Fruit fly (Drosophila melanogaster): Measurements from ENCODE around the gene Cyp6d5.
A peak's percentile ranks its signal among the peaks of the same experiment; 100 is the strongest.

Cyp6d5 gene

dm6 chr3R:14077026-14077425, 48.0 kb downstream of the Cyp6d5 start (continued):
- TF ChIP-seq wek (GFP tag; optimal IDR thresholded peaks at IDR 0.05) (no peak), pum (GFP tag; optimal IDR thresholded peaks at IDR 0.05) (no peak), Fer3 (tag; optimal IDR thresholded peaks at IDR 0.05) (peak; percentile 52), sisA (GFP tag; IDR thresholded peaks at IDR 0.05) (peak; percentile 70), CG12236 (GFP tag; optimal IDR thresholded peaks at IDR 0.05) (no peak), pho (GFP tag; optimal IDR thresholded peaks at IDR 0.05) (no peak), Mad (GFP tag; optimal IDR thresholded peaks at IDR 0.05) (no peak), Spps (tag; optimal IDR thresholded peaks at IDR 0.05) (no peak), inv (GFP tag; IDR thresholded peaks at IDR 0.05; ENCODE audit: partially characterized antibody) (no peak), schlank (tag; optimal IDR thresholded peaks at IDR 0.05) (no peak), CG18764 (GFP tag; optimal IDR thresholded peaks at IDR 0.05) (peak; percentile 19), CG12299 (tag; optimal IDR thresholded peaks at IDR 0.05) (no peak), unpg (GFP tag; optimal IDR thresholded peaks at IDR 0.05) (peak; percentile 26), B-H2 (GFP tag; optimal IDR thresholded peaks at IDR 0.05) (no peak), jigr1 (GFP tag; IDR thresholded peaks at IDR 0.05) (no peak), CHES-1-like (GFP tag; optimal IDR thresholded peaks at IDR 0.05) (no peak), Hey (tag; optimal IDR thresholded peaks at IDR 0.05) (no peak), CG11696 (GFP tag; IDR thresholded peaks at IDR 0.05) (no peak), CG4854 (GFP tag; optimal IDR thresholded peaks at IDR 0.05) (peak; percentile 13), ftz-f1 (GFP tag; optimal IDR thresholded peaks at IDR 0.05) (no peak), CG2875 (GFP tag; optimal IDR thresholded peaks at IDR 0.05) (no peak), toy (GFP tag; IDR thresholded peaks at IDR 0.05) (no peak), CG8478 (optimal IDR thresholded peaks at IDR 0.05) (no peak), phol (tag; optimal IDR thresholded peaks at IDR 0.05) (peak; percentile 45), pita (GFP tag; optimal IDR thresholded peaks at IDR 0.05) (no peak), sens-2 (GFP tag; IDR thresholded peaks at IDR 0.05) (no peak), CG9932 (GFP tag; IDR thresholded peaks at IDR 0.05) (no peak), CG11560 (tag; IDR thresholded peaks at IDR 0.05) (no peak), CG13123 (GFP tag; optimal IDR thresholded peaks at IDR 0.05) (no peak), CG31388 (GFP tag; optimal IDR thresholded peaks at IDR 0.05) (no peak), CG6765 (GFP tag; optimal IDR thresholded peaks at IDR 0.05) (no peak), repo (GFP tag; optimal IDR thresholded peaks at IDR 0.05) (no peak), Atf3 (GFP tag; optimal IDR thresholded peaks at IDR 0.05) (no peak), CkIIα-i1 (GFP tag; IDR thresholded peaks at IDR 0.05) (no peak), CG12155 (GFP tag; optimal IDR thresholded peaks at IDR 0.05) (no peak), CG14965 (GFP tag; optimal IDR thresholded peaks at IDR 0.05; ENCODE audit: borderline replicate concordance) (no peak), hth (optimal IDR thresholded peaks at IDR 0.05) (no peak), lov (optimal IDR thresholded peaks at IDR 0.05) (no peak), lov (GFP tag; IDR thresholded peaks at IDR 0.05) (no peak), CG16863 (GFP tag; optimal IDR thresholded peaks at IDR 0.05) (no peak), CG15479 (GFP tag; optimal IDR thresholded peaks at IDR 0.05) (no peak), Atf-2 (GFP tag; optimal IDR thresholded peaks at IDR 0.05) (no peak), dan (GFP tag; IDR thresholded peaks at IDR 0.05) (no peak), CG11398 (GFP tag; optimal IDR thresholded peaks at IDR 0.05) (no peak), zen2 (GFP tag; IDR thresholded peaks at IDR 0.05; ENCODE audit: partially characterized antibody) (no peak), MTF-1 (GFP tag; optimal IDR thresholded peaks at IDR 0.05; ENCODE audit: borderline replicate concordance) (no peak), CG4820 (GFP tag; optimal IDR thresholded peaks at IDR 0.05) (peak; percentile 38), wor (GFP tag; IDR thresholded peaks at IDR 0.05) (no peak), zen (tag; optimal IDR thresholded peaks at IDR 0.05) (peak; percentile 24), bcd (GFP tag; optimal IDR thresholded peaks at IDR 0.05) (peak; percentile 28), CG10565 (GFP tag; optimal IDR thresholded peaks at IDR 0.05) (no peak), Hmx (GFP tag; optimal IDR thresholded peaks at IDR 0.05) (no peak)

All from whole organism, embryonic.